Worm (Caenorhabditis elegans) whole organism, mixed stage, embryonic: Measurements from ENCODE around the gene gcc-1.
A peak's percentile ranks its signal among the peaks of the same experiment; 100 is the strongest.

ENCODE experiments used
- M03D4.4 ChIP-seq: sonication (generic microtip); optimal IDR thresholded peaks from 2 replicates; lab custom pipeline; 2017; ENCODE audit warnings: mild to moderate bottlenecking, missing genetic modification characterization, missing compliant biosample characterization
- blmp-1 ChIP-seq: fragments of 150-350 bp; optimal IDR thresholded peaks from 2 replicates; lab custom pipeline; 2014; ENCODE audit warnings: missing biosample characterization, missing genetic modification characterization
- ceh-43 ChIP-seq: fragments of 200-800 bp; sonication (Bioruptor generic); optimal IDR thresholded peaks from 2 replicates; lab custom pipeline; 2018; ENCODE audit warnings: mild to moderate bottlenecking, missing genetic modification characterization, moderate library complexity, missing compliant biosample characterization
- ces-1 ChIP-seq: fragments of 150-350 bp; optimal IDR thresholded peaks from 2 replicates; lab custom pipeline; 2014; ENCODE audit warnings: missing biosample characterization, missing genetic modification reagents, missing genetic modification characterization
- cnd-1 ChIP-seq: fragments of 200-800 bp; sonication (Bioruptor generic); optimal IDR thresholded peaks from 2 replicates; lab custom pipeline; 2018; ENCODE audit warnings: mild to moderate bottlenecking, missing genetic modification characterization, missing compliant biosample characterization
- drap-1 ChIP-seq: fragments of 200-800 bp; sonication (Bioruptor generic); optimal IDR thresholded peaks from 3 replicates; lab custom pipeline; 2018; ENCODE audit warnings: mild to moderate bottlenecking, missing genetic modification characterization, missing compliant biosample characterization
- elt-1 ChIP-seq: sonication (generic microtip); optimal IDR thresholded peaks from 2 replicates; lab custom pipeline; 2017; ENCODE audit warnings: missing genetic modification characterization, mild to moderate bottlenecking, missing compliant biosample characterization, antibody characterized with exemption, moderate library complexity, borderline replicate concordance; ENCODE audit not compliant: insufficient read depth
- elt-3 ChIP-seq: fragments of 150-350 bp; optimal IDR thresholded peaks from 2 replicates; lab custom pipeline; 2014; ENCODE audit warnings: missing biosample characterization, missing genetic modification characterization
- flh-1 ChIP-seq: fragments of 200-800 bp; sonication (Bioruptor generic); optimal IDR thresholded peaks from 2 replicates; lab custom pipeline; 2018; ENCODE audit warnings: mild to moderate bottlenecking, missing genetic modification characterization, moderate library complexity, missing compliant biosample characterization
- ham-2 ChIP-seq: fragments of 200-800 bp; sonication (Bioruptor generic); optimal IDR thresholded peaks from 2 replicates; lab custom pipeline; 2018; ENCODE audit warnings: mild to moderate bottlenecking, missing genetic modification characterization, missing compliant biosample characterization
- hlh-1 ChIP-seq: fragments of 150-350 bp; optimal IDR thresholded peaks from 2 replicates; lab custom pipeline; 2014; ENCODE audit warnings: missing biosample characterization, missing genetic modification reagents, missing genetic modification characterization
- lin-32 ChIP-seq: fragments of 200-800 bp; sonication (Bioruptor generic); optimal IDR thresholded peaks from 2 replicates; lab custom pipeline; 2018; ENCODE audit warnings: mild to moderate bottlenecking, missing genetic modification characterization, missing compliant biosample characterization
- lsy-2 ChIP-seq: fragments of 150-350 bp; optimal IDR thresholded peaks from 2 replicates; lab custom pipeline; 2014; ENCODE audit warnings: missing biosample characterization, missing genetic modification characterization
- mab-5 ChIP-seq: fragments of 150-350 bp; optimal IDR thresholded peaks from 2 replicates; lab custom pipeline; 2014; ENCODE audit warnings: missing biosample characterization, missing genetic modification characterization
- mep-1 ChIP-seq: fragments of 150-350 bp; optimal IDR thresholded peaks from 2 replicates; lab custom pipeline; 2017; ENCODE audit warnings: missing biosample characterization, missing genetic modification reagents, missing genetic modification characterization, inconsistent platforms
- nhr-12 ChIP-seq: fragments of 150-350 bp; optimal IDR thresholded peaks from 2 replicates; lab custom pipeline; 2014; ENCODE audit warnings: missing biosample characterization, missing genetic modification characterization
- nhr-2 ChIP-seq: fragments of 150-350 bp; optimal IDR thresholded peaks from 2 replicates; lab custom pipeline; 2014; ENCODE audit warnings: missing biosample characterization, missing genetic modification characterization
- nhr-237 ChIP-seq: fragments of 150-350 bp; optimal IDR thresholded peaks from 2 replicates; lab custom pipeline; 2014; ENCODE audit warnings: missing biosample characterization, missing genetic modification characterization
- nhr-28 ChIP-seq: fragments of 150-350 bp; optimal IDR thresholded peaks from 2 replicates; lab custom pipeline; 2014; ENCODE audit warnings: missing biosample characterization, missing genetic modification characterization
- pha-4 ChIP-seq: fragments of 150-350 bp; optimal IDR thresholded peaks from 2 replicates; lab custom pipeline; 2018; ENCODE audit warnings: missing biosample characterization, missing genetic modification reagents, missing genetic modification characterization
- sem-2 ChIP-seq: fragments of 200-800 bp; sonication (Bioruptor generic); optimal IDR thresholded peaks from 2 replicates; lab custom pipeline; 2018; ENCODE audit warnings: mild to moderate bottlenecking, missing genetic modification characterization, missing compliant biosample characterization
- snpc-4 ChIP-seq: fragments of 150-350 bp; optimal IDR thresholded peaks from 2 replicates; lab custom pipeline; 2014; ENCODE audit warnings: missing biosample characterization, missing genetic modification characterization
- sptf-1 ChIP-seq: sonication (generic microtip); optimal IDR thresholded peaks from 2 replicates; lab custom pipeline; 2017; ENCODE audit warnings: mild to moderate bottlenecking, missing genetic modification characterization, moderate library complexity, missing compliant biosample characterization
- unc-120 ChIP-seq: sonication (generic microtip); optimal IDR thresholded peaks from 2 replicates; lab custom pipeline; 2017; ENCODE audit warnings: missing genetic modification characterization, missing compliant biosample characterization; ENCODE audit not compliant: poor library complexity, severe bottlenecking
- unc-62 ChIP-seq: fragments of 150-350 bp; optimal IDR thresholded peaks from 2 replicates; lab custom pipeline; 2014; ENCODE audit warnings: missing biosample characterization, missing genetic modification reagents, missing genetic modification characterization
- zip-8 ChIP-seq: fragments of 150-350 bp; optimal IDR thresholded peaks from 2 replicates; lab custom pipeline; 2014; ENCODE audit warnings: missing biosample characterization, missing genetic modification characterization

gcc-1 gene

DNA sequence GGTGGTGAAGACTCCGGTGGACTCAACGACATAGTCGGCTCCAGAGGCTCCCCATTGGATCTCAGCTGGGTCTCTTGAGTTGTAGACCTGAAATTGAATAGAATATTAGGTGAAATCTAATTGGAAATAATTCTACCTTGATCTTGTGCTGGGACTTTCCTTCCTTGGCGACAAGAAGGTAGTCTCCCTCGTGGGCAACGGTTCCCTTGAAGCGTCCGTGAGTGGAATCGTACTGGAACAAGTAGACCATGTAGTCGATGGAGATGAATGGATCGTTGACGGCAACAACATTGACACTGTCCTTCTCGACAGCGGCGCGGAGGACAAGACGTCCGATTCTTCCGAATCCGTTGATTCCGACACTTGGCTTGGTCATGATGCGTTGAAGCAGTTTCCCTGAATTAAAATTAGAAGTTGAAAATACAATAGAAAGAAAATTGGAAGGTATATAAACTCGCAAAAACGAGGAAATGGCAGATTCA lies 46.8 kb upstream of the gcc-1 start, which contains the start of gene gpd-3:
Gene gpd-3 (minus strand): TSS at position 396 of the 482 bp plus-strand sequence.
- TF ChIP-seq unc-62: no peak

ce11 chrX:3114306-3115133 lies 45.2 kb upstream of the gcc-1 start, which contains the start of gene gpd-2:
gpd-2 (minus strand) TSS chrX:3114689.
- no peak for TF ChIP-seq nhr-28
- no peak for TF ChIP-seq nhr-2 (tag; lab: Kevin White, UChicago)
- no peak for TF ChIP-seq ceh-43 (GFP tag; lab: Kevin White, UChicago)
- no peak for TF ChIP-seq elt-3 (tag; lab: Kevin White, UChicago)
- TF ChIP-seq drap-1 (GFP tag; lab: Kevin White, UChicago): no peak
- no peak for TF ChIP-seq lsy-2 (tag; lab: Kevin White, UChicago)
- no peak for TF ChIP-seq hlh-1 (tag; lab: Kevin White, UChicago)
- TF ChIP-seq cnd-1 (tag; lab: Kevin White, UChicago): no peak
- TF ChIP-seq snpc-4 (tag; lab: Kevin White, UChicago): no peak
- TF ChIP-seq sptf-1 (tag; lab: Kevin White, UChicago): no peak

ce11 chrX:3115134-3116032 lies 44.4 kb upstream of the gcc-1 start:
- TF ChIP-seq nhr-28 (no peak), M03D4.4 (tag; lab: Kevin White, UChicago) (no peak), nhr-237 (tag; lab: Kevin White, UChicago) (no peak), ces-1 (no peak), zip-8 (no peak), ham-2 (no peak), sem-2 (GFP tag; lab: Kevin White, UChicago) (no peak), blmp-1 (tag; lab: Kevin White, UChicago) (no peak), ceh-43 (GFP tag; lab: Kevin White, UChicago) (no peak), elt-3 (tag; lab: Kevin White, UChicago) (no peak), pha-4 (tag; lab: Kevin White, UChicago) (no peak), unc-120 (tag; lab: Kevin White, UChicago) (no peak), snpc-4 (tag; lab: Kevin White, UChicago) (no peak), nhr-12 (tag; lab: Kevin White, UChicago) (no peak), lin-32 (GFP tag; lab: Kevin White, UChicago) (no peak), nhr-2 (tag; lab: Kevin White, UChicago) (no peak), lsy-2 (tag; lab: Kevin White, UChicago) (no peak), hlh-1 (tag; lab: Kevin White, UChicago) (no peak), elt-1 (tag; lab: Kevin White, UChicago) (no peak)

DNA sequence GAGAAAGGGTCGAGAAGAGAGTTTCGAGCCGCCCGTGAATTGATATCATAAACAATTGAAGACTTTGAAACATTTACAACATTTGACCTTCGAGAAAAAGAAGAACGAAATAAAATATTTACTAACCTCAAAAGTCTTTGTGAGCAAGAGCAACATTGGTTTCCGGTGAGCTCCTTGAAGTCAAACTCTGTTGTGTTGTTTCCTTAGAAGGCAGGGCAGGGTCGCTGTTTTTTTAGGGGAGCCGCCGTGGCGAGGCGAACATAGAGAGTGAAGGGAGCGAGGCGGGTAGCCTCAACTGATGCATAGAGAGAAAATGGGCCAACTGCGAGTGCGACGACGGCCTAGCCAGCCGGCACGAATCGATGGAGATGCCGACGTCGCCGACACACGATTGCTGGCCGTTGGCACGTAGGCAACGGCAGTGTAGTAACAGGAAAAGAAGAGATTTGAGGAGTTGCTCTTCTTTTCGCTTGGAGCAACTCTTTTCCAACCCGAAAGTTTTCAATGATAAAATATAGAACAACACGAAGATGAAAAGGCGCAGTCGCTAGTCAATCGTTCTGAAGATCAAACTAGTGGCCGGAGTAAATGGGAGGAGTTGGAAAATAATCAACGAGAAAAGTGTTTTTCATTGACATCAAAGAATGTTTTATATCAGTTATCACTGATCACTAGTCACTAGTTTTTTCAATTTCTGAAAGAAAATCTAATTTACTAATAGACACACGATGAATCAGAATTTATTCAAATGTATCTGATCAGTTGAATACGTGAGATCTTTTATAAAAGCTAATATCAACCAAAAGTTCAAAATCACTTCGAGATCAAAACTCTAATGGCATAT lies 43.5 kb upstream of the gcc-1 start, which contains the start of gene mai-1:
Gene mai-1 (minus strand): TSS at position 557 of the 844 bp plus-strand sequence.
- no peak for TF ChIP-seq cnd-1 (tag; lab: Kevin White, UChicago)
- peak; percentile 78 for TF ChIP-seq unc-120 (tag; lab: Kevin White, UChicago)
- TF ChIP-seq mab-5: no peak
- peak; percentile 68 for TF ChIP-seq hlh-1 (tag; lab: Kevin White, UChicago)
- peak; percentile 17 for TF ChIP-seq unc-62
- TF ChIP-seq flh-1 (GFP tag; lab: Kevin White, UChicago): no peak
- TF ChIP-seq ceh-43 (GFP tag; lab: Kevin White, UChicago): no peak
- no peak for TF ChIP-seq ham-2

ce11 chrX:3117204-3117603 lies 42.5 kb upstream of the gcc-1 start:
- no peak for TF ChIP-seq cnd-1 (tag; lab: Kevin White, UChicago)
- no peak for TF ChIP-seq flh-1 (GFP tag; lab: Kevin White, UChicago)
- no peak for TF ChIP-seq mep-1 (tag; lab: Kevin White, UChicago)
- no peak for TF ChIP-seq lin-32 (GFP tag; lab: Kevin White, UChicago)
- no peak for TF ChIP-seq unc-120 (tag; lab: Kevin White, UChicago)
- no peak for TF ChIP-seq ham-2
- TF ChIP-seq unc-62: no peak
